Worm (Caenorhabditis elegans): ENCODE data around the gene gnrr-6.

DNA sequence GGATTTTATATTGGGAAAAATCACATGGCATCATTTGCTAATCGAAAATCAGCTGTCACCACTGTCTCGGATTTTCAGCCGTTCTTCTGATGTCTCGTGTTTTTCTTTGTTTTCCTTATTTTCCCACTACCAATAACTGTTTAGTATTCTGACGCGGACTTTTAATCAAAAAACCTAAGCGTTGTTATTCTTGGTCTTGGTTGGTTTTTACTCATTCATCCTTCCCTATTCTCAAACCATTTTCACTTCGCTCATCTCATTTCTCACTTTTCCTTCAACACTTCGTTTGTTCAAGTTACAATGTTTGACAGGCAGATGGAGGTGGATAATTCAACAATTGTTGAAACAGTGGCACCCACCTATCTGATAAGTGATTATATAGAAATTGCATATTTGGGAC lies at the start of gene gnrr-6:
- TF ChIP-seq K02D7.2 (tag; optimal IDR thresholded peaks at IDR 0.05) = no peak
- TF ChIP-seq pqm-1 (tag; optimal IDR thresholded peaks at IDR 0.05) = no peak
- TF ChIP-seq ama-1 (optimal IDR thresholded peaks at IDR 0.05) = no peak
- TF ChIP-seq lin-11 (tag; optimal IDR thresholded peaks at IDR 0.05) = no peak
- no peak for TF ChIP-seq K09A11.1 (tag; optimal IDR thresholded peaks at IDR 0.05; ENCODE audit: insufficient read depth)
- TF ChIP-seq elt-2 (tag; optimal IDR thresholded peaks at IDR 0.05) = no peak
- TF ChIP-seq fkh-10 (GFP tag; optimal IDR thresholded peaks at IDR 0.05) = no peak
- TF ChIP-seq tbx-2 (tag; optimal IDR thresholded peaks at IDR 0.05) = no peak

All from whole organism, late embryonic.